Worm (Caenorhabditis elegans) whole organism, late embryonic: ENCODE results near the gene jud-4.

Experiments
- F13H6.1 ChIP-seq: sonication (generic microtip); optimal IDR thresholded peaks from 2 replicates; lab custom pipeline; 2016; ENCODE audit warnings: missing genetic modification characterization, missing compliant biosample characterization
- K09A11.1 ChIP-seq: sonication (generic microtip); optimal IDR thresholded peaks from 2 replicates; lab custom pipeline; 2017; ENCODE audit warnings: antibody characterized with exemption, mild to moderate bottlenecking, missing genetic modification characterization, missing compliant biosample characterization; ENCODE audit not compliant: insufficient read depth
- ama-1 ChIP-seq: fragments of 150-350 bp; optimal IDR thresholded peaks from 2 replicates; lab custom pipeline; 2014
- pat-9 ChIP-seq: fragments of 200-800 bp; sonication (Bioruptor generic); optimal IDR thresholded peaks from 2 replicates; lab custom pipeline; 2018; ENCODE audit warnings: mild to moderate bottlenecking, missing genetic modification characterization, moderate library complexity, missing compliant biosample characterization

DNA sequence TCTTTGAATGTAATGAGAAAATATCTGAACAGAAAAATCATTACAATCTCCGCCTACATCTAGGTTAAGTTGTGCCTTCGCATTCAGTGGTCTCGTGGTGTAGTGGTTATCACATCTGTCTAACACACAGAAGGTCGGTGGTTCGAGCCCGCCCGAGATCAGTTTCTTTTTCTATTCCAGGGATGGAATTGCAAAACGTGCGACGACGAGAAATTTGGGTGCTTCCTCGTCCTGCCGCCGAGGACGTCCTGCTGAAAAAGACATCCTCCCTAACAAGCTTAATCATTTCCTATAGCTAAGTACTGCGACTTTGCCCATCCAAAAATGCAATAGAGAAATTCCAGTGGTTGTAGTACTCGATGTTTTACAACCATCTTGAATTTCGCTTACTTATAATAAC is 47.9 kb upstream of the jud-4 start:
- TF ChIP-seq ama-1 (lab: Kevin White, UChicago) (no peak), F13H6.1 (tag; lab: Kevin White, UChicago) (no peak), pat-9 (tag; lab: Kevin White, UChicago) (no peak), K09A11.1 (tag; lab: Kevin White, UChicago) (no peak)
